Worm (Caenorhabditis elegans) whole organism, L1 larva: ENCODE results near the gene fic-1.
A peak's percentile ranks its signal among the peaks of the same experiment; 100 is the strongest.

Experiments
- C16A3.4 ChIP-seq: fragments of 150-350 bp; optimal IDR thresholded peaks from 2 replicates; lab custom pipeline; 2014; ENCODE audit warnings: missing biosample characterization, missing genetic modification characterization
- aly-2 ChIP-seq: fragments of 150-350 bp; optimal IDR thresholded peaks from 2 replicates; lab custom pipeline; 2014; ENCODE audit warnings: missing biosample characterization, missing genetic modification characterization
- elt-3 ChIP-seq, 6 experiments: fragments of 150-350 bp in 1 of 6; sonication (generic microtip); optimal IDR thresholded peaks; 2 replicates each; lab custom pipeline; 2017 to 2018; ENCODE audit warnings: missing biosample characterization in 6 of 6, missing genetic modification characterization in 6 of 6, inconsistent platforms in 1 of 6
- lin-13 ChIP-seq: fragments of 150-350 bp; optimal IDR thresholded peaks from 2 replicates; lab custom pipeline; 2014; ENCODE audit warnings: missing biosample characterization, missing genetic modification reagents, missing genetic modification characterization
- lin-14 ChIP-seq: fragments of 200-800 bp; sonication (Bioruptor generic); optimal IDR thresholded peaks from 2 replicates; lab custom pipeline; 2018; ENCODE audit warnings: mild to moderate bottlenecking, missing genetic modification characterization, moderate library complexity, missing compliant biosample characterization
- tlp-1 ChIP-seq: fragments of 150-350 bp; optimal IDR thresholded peaks from 2 replicates; lab custom pipeline; 2014; ENCODE audit warnings: missing biosample characterization, missing genetic modification characterization
- unc-62 ChIP-seq: fragments of 150-350 bp; optimal IDR thresholded peaks from 2 replicates; lab custom pipeline; 2014; ENCODE audit warnings: missing biosample characterization, missing genetic modification reagents, missing genetic modification characterization
- unc-86 ChIP-seq: sonication (generic microtip); optimal IDR thresholded peaks from 2 replicates; lab custom pipeline; 2016; ENCODE audit warnings: missing genetic modification characterization, missing compliant biosample characterization

- TF ChIP-seq tlp-1 (tag; lab: Kevin White, UChicago): no peak
- TF ChIP-seq lin-14: peak; percentile 59
- TF ChIP-seq lin-13 (GFP tag; lab: Kevin White, UChicago): no peak
- no peak for TF ChIP-seq aly-2 (tag; lab: Kevin White, UChicago)
- TF ChIP-seq C16A3.4 (tag; lab: Kevin White, UChicago): no peak
- TF ChIP-seq unc-86 (tag; lab: Kevin White, UChicago): no peak
- TF ChIP-seq elt-3 (tag; optimal IDR thresholded peaks at IDR 0.05; lab: Kevin White, UChicago): peak in 3 of 6 experiments; percentile 29 to 65 (median 64)
- no peak for TF ChIP-seq unc-62
Observed at ce11 chrIV:10909708-10910107, 27.5 kb upstream of the fic-1 start, which contains the start of gene pyk-2.
